Fruit fly (Drosophila melanogaster) whole organism, embryonic: Measurements from ENCODE around the gene Gcn5.

Experiments used
- CG12744 ChIP-seq: fragments of 200-800 bp; sonication (Bioruptor generic); optimal IDR thresholded peaks from 2 replicates; lab custom pipeline; 2016; ENCODE audit warnings: missing biosample characterization, missing genetic modification characterization
- Hr78 ChIP-seq, 2 experiments: fragments of 200-800 bp in 1 of 2; fragments of >200 bp in 1 of 2; sonication (Bioruptor generic) in 1 of 2; optimal IDR thresholded peaks; 2 replicates each; lab custom pipeline; 2017 to 2019; ENCODE audit warnings: missing biosample characterization in 2 of 2, missing genetic modification characterization in 2 of 2, mild to moderate bottlenecking in 1 of 2, moderate library complexity in 1 of 2

DNA sequence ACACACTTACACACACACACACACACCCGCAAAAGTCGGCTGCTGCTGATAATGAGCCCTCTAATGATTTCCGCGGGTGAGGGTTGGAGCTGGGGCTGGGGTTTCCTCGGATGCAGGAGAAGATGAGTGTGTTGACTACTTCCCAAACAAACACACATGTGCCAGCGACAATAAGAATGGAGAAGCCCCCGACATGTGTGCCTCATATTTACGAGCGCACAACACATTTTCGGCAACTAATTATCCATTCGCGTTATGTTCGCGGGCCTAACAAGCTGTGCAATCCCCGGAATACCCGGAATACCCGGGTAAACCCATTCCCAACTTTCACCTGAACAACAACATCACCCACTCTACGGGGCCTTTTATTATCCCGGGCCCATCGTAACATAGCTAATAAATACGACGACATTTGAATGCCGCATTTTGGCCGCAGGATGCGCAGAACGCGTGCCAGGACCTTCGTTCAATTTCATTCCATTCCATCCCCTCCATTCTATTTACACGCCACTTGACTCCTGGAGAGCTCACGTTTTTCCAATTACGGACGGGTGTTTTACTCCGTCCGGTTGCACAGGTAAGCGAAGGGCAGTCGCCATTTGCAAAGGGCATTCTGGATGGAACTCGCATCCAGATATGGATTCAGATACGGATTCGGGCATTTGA is 42.4 kb upstream of the Gcn5 start:
- TF ChIP-seq Hr78 (GFP tag; optimal IDR thresholded peaks at IDR 0.05; lab: Kevin White, UChicago), result no peak
- TF ChIP-seq CG12744 (GFP tag; lab: Kevin White, UChicago), result no peak
